Worm (Caenorhabditis elegans) whole organism, early embryonic: ENCODE measurements around the gene npr-25.
"Not testable (repeated sequence)": the region's sequence is repeated elsewhere in the genome, so short reads cannot be mapped to it uniquely, and the experiment has no call there.

Experiments used
- B0310.2 ChIP-seq: sonication (generic microtip); optimal IDR thresholded peaks from 2 replicates; lab custom pipeline; 2016; ENCODE audit warnings: mild to moderate bottlenecking, missing genetic modification characterization, missing compliant biosample characterization
- ama-1 ChIP-seq: fragments of 150-350 bp; optimal IDR thresholded peaks from 2 replicates; lab custom pipeline; 2014
- ceh-13 ChIP-seq: fragments of 200-800 bp; sonication (Bioruptor generic); optimal IDR thresholded peaks from 2 replicates; lab custom pipeline; 2018; ENCODE audit warnings: mild to moderate bottlenecking, missing genetic modification characterization, missing compliant biosample characterization
- ets-7 ChIP-seq: sonication (generic microtip); optimal IDR thresholded peaks from 2 replicates; lab custom pipeline; 2016; ENCODE audit warnings: missing genotype, missing genetic modification characterization, missing compliant biosample characterization
- flt-1 ChIP-seq: fragments of 200-800 bp; sonication (Bioruptor generic); IDR thresholded peaks from 2 replicates; pipeline ENCODE4 v1.3.6; 2022; ENCODE audit warnings: missing genetic modification characterization, missing compliant biosample characterization
- hmg-4 ChIP-seq: fragments of 200-800 bp; sonication (Bioruptor generic); optimal IDR thresholded peaks from 2 replicates; lab custom pipeline; 2018; ENCODE audit warnings: mild to moderate bottlenecking, missing genetic modification characterization, missing compliant biosample characterization
- pes-1 ChIP-seq: fragments of 200-800 bp; sonication (Bioruptor generic); IDR thresholded peaks from 2 replicates; pipeline ENCODE4 v1.3.6; 2022; ENCODE audit warnings: missing genetic modification reagents, missing genetic modification characterization, missing compliant biosample characterization
- scrt-1 ChIP-seq: fragments of 200-800 bp; sonication (Bioruptor generic); IDR thresholded peaks from 2 replicates; pipeline ENCODE4 v1.3.6; 2022; ENCODE audit warnings: missing genetic modification characterization, missing compliant biosample characterization
- tbx-11 ChIP-seq: fragments of 200-800 bp; sonication (Bioruptor generic); IDR thresholded peaks from 2 replicates; pipeline ENCODE4 v1.3.6; 2022; ENCODE audit warnings: missing genetic modification characterization, missing compliant biosample characterization
- tra-4 ChIP-seq: sonication (generic microtip); optimal IDR thresholded peaks from 2 replicates; lab custom pipeline; 2017; ENCODE audit warnings: missing genetic modification characterization, missing compliant biosample characterization

- TF ChIP-seq flt-1 (GFP tag; lab: Robert Waterston, UW), result 0 out of 2 replicates have a peak, but pooled peaks have one; percentile 30
- not testable (repeated sequence) for TF ChIP-seq ceh-13; tra-4 (tag; lab: Kevin White, UChicago); tbx-11 (GFP tag; lab: Robert Waterston, UW); hmg-4 (GFP tag; lab: Kevin White, UChicago); ama-1 (lab: Kevin White, UChicago); pes-1 (GFP tag; lab: Robert Waterston, UW); B0310.2 (tag; lab: Kevin White, UChicago); scrt-1 (GFP tag; lab: Robert Waterston, UW); ets-7 (tag; lab: Kevin White, UChicago)
These were observed 21.0 kb downstream of the npr-25 start for ce11 chrV:11331811-11332210.
